Fruit fly (Drosophila melanogaster) whole organism, prepupa: ENCODE data around the gene Cdep.

Experiments used
- Blimp-1 ChIP-seq: fragments of 200-800 bp; sonication (Bioruptor generic); optimal IDR thresholded peaks from 3 replicates; lab custom pipeline; 2017; ENCODE audit warnings: missing biosample characterization, missing genetic modification characterization, mild to moderate bottlenecking, moderate library complexity, missing genetic modification reagents
- CG11294 ChIP-seq: fragments of 200-800 bp; sonication (Bioruptor generic); IDR thresholded peaks from 2 replicates; pipeline ENCODE4 v1.3.6; 2022; ENCODE audit warnings: missing biosample characterization, missing genetic modification characterization
- CG11762 ChIP-seq: fragments of 200-800 bp; sonication (Bioruptor generic); optimal IDR thresholded peaks from 3 replicates; lab custom pipeline; 2016; ENCODE audit warnings: missing biosample characterization, missing genetic modification characterization; ENCODE audit not compliant: insufficient read depth
- CG15336 ChIP-seq: fragments of 200-800 bp; sonication (Bioruptor generic); IDR thresholded peaks from 2 replicates; pipeline ENCODE4 v1.3.6; 2022; ENCODE audit warnings: missing biosample characterization, missing genetic modification characterization
- CG31627 ChIP-seq: fragments of 200-800 bp; sonication (Bioruptor generic); optimal IDR thresholded peaks from 3 replicates; lab custom pipeline; 2016; ENCODE audit warnings: missing biosample characterization, missing genetic modification characterization
- CG3919 ChIP-seq: fragments of 200-800 bp; sonication (Bioruptor generic); optimal IDR thresholded peaks from 3 replicates; lab custom pipeline; 2016; ENCODE audit warnings: missing biosample characterization, missing genetic modification characterization
- CG4318 ChIP-seq: fragments of 200-800 bp; sonication (Bioruptor generic); optimal IDR thresholded peaks from 3 replicates; lab custom pipeline; 2017; ENCODE audit warnings: missing biosample characterization, mild to moderate bottlenecking, missing genetic modification characterization
- CG6163 ChIP-seq: fragments of 200-800 bp; sonication (Bioruptor generic); IDR thresholded peaks from 3 replicates; pipeline ENCODE4 v1.3.6; 2022; ENCODE audit warnings: missing biosample characterization, missing genetic modification characterization
- CG6276 ChIP-seq: fragments of 200-800 bp; sonication (Bioruptor generic); optimal IDR thresholded peaks from 2 replicates; lab custom pipeline; 2017; ENCODE audit warnings: missing biosample characterization, mild to moderate bottlenecking, missing genetic modification characterization
- CG6792 ChIP-seq: fragments of 200-800 bp; sonication (Bioruptor generic); optimal IDR thresholded peaks from 3 replicates; lab custom pipeline; 2016; ENCODE audit warnings: missing biosample characterization, missing genetic modification characterization
- CG6854 ChIP-seq: fragments of 200-800 bp; sonication (Bioruptor generic); optimal IDR thresholded peaks from 2 replicates; lab custom pipeline; 2017; ENCODE audit warnings: missing biosample characterization, mild to moderate bottlenecking, missing genetic modification characterization
- CG7368 ChIP-seq: fragments of 200-800 bp; sonication (Bioruptor generic); optimal IDR thresholded peaks from 3 replicates; lab custom pipeline; 2016; ENCODE audit warnings: missing biosample characterization, missing genetic modification characterization
- CG8119 ChIP-seq: fragments of 200-800 bp; sonication (Bioruptor generic); IDR thresholded peaks from 3 replicates; pipeline ENCODE4 v1.3.6; 2022; ENCODE audit warnings: missing biosample characterization, missing genetic modification characterization
- CG8319 ChIP-seq: fragments of 200-800 bp; sonication (Bioruptor generic); optimal IDR thresholded peaks from 3 replicates; lab custom pipeline; 2016; ENCODE audit warnings: missing biosample characterization, missing genetic modification characterization
- CG8632 ChIP-seq: fragments of 200-800 bp; sonication (Bioruptor generic); optimal IDR thresholded peaks from 3 replicates; lab custom pipeline; 2016; ENCODE audit warnings: missing biosample characterization, missing genetic modification characterization
- CG9139 ChIP-seq: fragments of 200-800 bp; sonication (Bioruptor generic); optimal IDR thresholded peaks from 3 replicates; lab custom pipeline; 2017; ENCODE audit warnings: missing biosample characterization, mild to moderate bottlenecking, missing genetic modification characterization
- Eip78C ChIP-seq: fragments of 200-800 bp; sonication (Bioruptor generic); peaks from one replicate; lab custom pipeline; 2016; ENCODE audit warnings: missing biosample characterization, missing genetic modification characterization
- Ets21C ChIP-seq: fragments of 200-800 bp; sonication (Bioruptor generic); optimal IDR thresholded peaks from 3 replicates; lab custom pipeline; 2016; ENCODE audit warnings: missing biosample characterization, missing genetic modification characterization
- Ets96B ChIP-seq: fragments of 200-800 bp; optimal IDR thresholded peaks from 2 replicates; lab custom pipeline; 2019; ENCODE audit warnings: missing biosample characterization, mild to moderate bottlenecking, missing genetic modification characterization, moderate library complexity
- Hr39 ChIP-seq: fragments of 200-800 bp; sonication (Bioruptor generic); optimal IDR thresholded peaks from 2 replicates; lab custom pipeline; 2016; ENCODE audit warnings: missing biosample characterization, missing genetic modification characterization
- Hr4 ChIP-seq: fragments of 200-800 bp; sonication (Bioruptor generic); optimal IDR thresholded peaks from 3 replicates; lab custom pipeline; 2016; ENCODE audit warnings: missing biosample characterization, missing genetic modification characterization
- Lpt ChIP-seq: fragments of 200-800 bp; sonication (Bioruptor generic); optimal IDR thresholded peaks from 3 replicates; lab custom pipeline; 2016; ENCODE audit warnings: missing biosample characterization, missing genetic modification characterization
- Met ChIP-seq: fragments of 200-800 bp; sonication (Bioruptor generic); optimal IDR thresholded peaks from 3 replicates; lab custom pipeline; 2016; ENCODE audit warnings: missing biosample characterization, missing genetic modification characterization
- Smox ChIP-seq: fragments of 200-800 bp; sonication (Bioruptor generic); optimal IDR thresholded peaks from 3 replicates; lab custom pipeline; 2016; ENCODE audit warnings: missing biosample characterization, missing genetic modification characterization
- Sox14 ChIP-seq: fragments of 200-800 bp; sonication (Bioruptor generic); optimal IDR thresholded peaks from 3 replicates; lab custom pipeline; 2016; ENCODE audit warnings: missing biosample characterization, missing genetic modification characterization
- Sox15 ChIP-seq: fragments of 200-800 bp; sonication (Bioruptor generic); optimal IDR thresholded peaks from 3 replicates; lab custom pipeline; 2016; ENCODE audit warnings: missing biosample characterization, missing genetic modification characterization
- achi ChIP-seq: fragments of 200-800 bp; sonication (Bioruptor generic); optimal IDR thresholded peaks from 3 replicates; lab custom pipeline; 2016; ENCODE audit warnings: missing biosample characterization, missing genetic modification characterization
- acj6 ChIP-seq: fragments of 200-800 bp; sonication (Bioruptor generic); optimal IDR thresholded peaks from 3 replicates; lab custom pipeline; 2016; ENCODE audit warnings: missing biosample characterization, missing genetic modification characterization
- cyc ChIP-seq: fragments of 200-800 bp; sonication (Bioruptor generic); optimal IDR thresholded peaks from 3 replicates; lab custom pipeline; 2016; ENCODE audit warnings: missing biosample characterization, missing genetic modification characterization
- dac ChIP-seq: fragments of 200-800 bp; sonication (Bioruptor generic); optimal IDR thresholded peaks from 2 replicates; lab custom pipeline; 2017; ENCODE audit warnings: missing biosample characterization, mild to moderate bottlenecking, missing genetic modification characterization
- eg ChIP-seq: fragments of 200-800 bp; sonication (Bioruptor generic); IDR thresholded peaks from 3 replicates; pipeline ENCODE4 v1.3.6; 2022; ENCODE audit warnings: missing biosample characterization, missing genetic modification characterization
- fd59A ChIP-seq: fragments of 200-800 bp; sonication (Bioruptor generic); optimal IDR thresholded peaks from 2 replicates; lab custom pipeline; 2017; ENCODE audit warnings: missing biosample characterization, mild to moderate bottlenecking, missing genetic modification characterization, missing genetic modification reagents
- fkh ChIP-seq: fragments of 200-800 bp; sonication (Bioruptor generic); optimal IDR thresholded peaks from 3 replicates; lab custom pipeline; 2017; ENCODE audit warnings: missing biosample characterization, mild to moderate bottlenecking, missing genetic modification characterization, moderate library complexity
- lz ChIP-seq: fragments of 200-800 bp; sonication (Bioruptor generic); optimal IDR thresholded peaks from 3 replicates; lab custom pipeline; 2016; ENCODE audit warnings: missing biosample characterization, missing genetic modification characterization
- net ChIP-seq: fragments of 200-800 bp; sonication (Bioruptor generic); optimal IDR thresholded peaks from 3 replicates; lab custom pipeline; 2016; ENCODE audit warnings: missing biosample characterization, missing genetic modification characterization
- pdm3 ChIP-seq: fragments of 200-800 bp; sonication (Bioruptor generic); optimal IDR thresholded peaks from 3 replicates; lab custom pipeline; 2016; ENCODE audit warnings: missing biosample characterization, missing genetic modification characterization
- salr ChIP-seq, 2 experiments: fragments of 200-800 bp; sonication (Bioruptor generic); optimal IDR thresholded peaks; 3 replicates each; lab custom pipeline; 2016 to 2018; ENCODE audit warnings: missing biosample characterization in 2 of 2, missing genetic modification characterization in 2 of 2, mild to moderate bottlenecking in 1 of 2
- spab ChIP-seq: fragments of 200-800 bp; sonication (Bioruptor generic); optimal IDR thresholded peaks from 2 replicates; lab custom pipeline; 2017; ENCODE audit warnings: missing biosample characterization, mild to moderate bottlenecking, missing genetic modification characterization, missing genetic modification reagents
- ss ChIP-seq, 2 experiments: fragments of 200-800 bp; sonication (Bioruptor generic); optimal IDR thresholded peaks; 2 replicates in 1 of 2; 3 replicates in 1 of 2; lab custom pipeline; 2017 to 2018; ENCODE audit warnings: mild to moderate bottlenecking in 2 of 2, missing biosample characterization in 2 of 2, missing genetic modification characterization in 2 of 2, moderate library complexity in 1 of 2
- svp ChIP-seq: fragments of 200-800 bp; sonication (Bioruptor generic); peaks from one replicate; lab custom pipeline; 2016; ENCODE audit warnings: missing biosample characterization, missing genetic modification characterization
- topi ChIP-seq: fragments of 200-800 bp; sonication (Bioruptor generic); optimal IDR thresholded peaks from 3 replicates; lab custom pipeline; 2016; ENCODE audit warnings: missing biosample characterization, missing genetic modification characterization
- vri ChIP-seq: fragments of 200-800 bp; sonication (Bioruptor generic); optimal IDR thresholded peaks from 3 replicates; lab custom pipeline; 2016; ENCODE audit warnings: missing biosample characterization, mild to moderate bottlenecking, missing genetic modification characterization

The Cdep gene

dm6 chr3R:4914439-4914880, 4.1 kb downstream of the Cdep start (continued):
- peak; percentile 38 for TF ChIP-seq fkh (GFP tag; lab: Kevin White, UChicago)
- TF ChIP-seq CG6792 (GFP tag; lab: Kevin White, UChicago), result no peak
- TF ChIP-seq CG8319 (GFP tag; lab: Kevin White, UChicago), result no peak
- TF ChIP-seq eg (GFP tag; lab: Robert Waterston, UW), result no peak
- peak; percentile 31 for TF ChIP-seq net (GFP tag; lab: Kevin White, UChicago)
- TF ChIP-seq topi, result no peak
- peak; percentile 34 for TF ChIP-seq Lpt
- TF ChIP-seq CG7368 (GFP tag; lab: Kevin White, UChicago), result no peak
- peak; percentile 71 for TF ChIP-seq Sox14 (GFP tag; lab: Kevin White, UChicago)
- TF ChIP-seq CG31627 (GFP tag; lab: Kevin White, UChicago), result no peak
- no peak for TF ChIP-seq CG8632 (GFP tag; lab: Kevin White, UChicago)
- no peak for TF ChIP-seq CG11762 (GFP tag; lab: Kevin White, UChicago)
- TF ChIP-seq Ets21C (GFP tag; lab: Kevin White, UChicago), result no peak
- no peak for TF ChIP-seq dac (GFP tag; lab: Kevin White, UChicago)
- peak; percentile 48 for TF ChIP-seq CG9139 (GFP tag; lab: Kevin White, UChicago)
- TF ChIP-seq pdm3 (GFP tag; lab: Kevin White, UChicago), result no peak
- no peak for TF ChIP-seq CG11294

DNA sequence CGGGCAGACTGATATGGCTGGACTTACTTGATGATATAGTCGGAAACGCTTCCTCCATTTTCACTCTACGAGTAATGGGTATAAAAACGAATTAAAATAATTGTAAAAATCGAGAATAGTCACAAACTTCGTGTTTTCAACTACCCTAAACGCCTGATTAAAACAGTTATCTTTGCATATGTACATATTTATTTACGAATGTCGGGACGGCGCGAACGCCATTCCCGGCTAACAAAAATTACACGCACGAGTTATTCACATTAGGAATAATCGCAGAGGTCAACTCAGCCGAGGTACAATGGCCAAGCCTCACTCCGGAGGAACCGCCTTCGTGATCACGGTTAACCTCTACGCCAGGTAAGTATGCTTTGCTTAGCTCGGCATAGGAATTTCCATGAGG, 37.4 kb downstream of the Cdep start:
- TF ChIP-seq CG6854 (GFP tag; lab: Kevin White, UChicago) (no peak), CG8119 (GFP tag; lab: Robert Waterston, UW) (no peak), dac (GFP tag; lab: Kevin White, UChicago) (no peak), CG11762 (GFP tag; lab: Kevin White, UChicago) (no peak), CG6276 (GFP tag; lab: Kevin White, UChicago) (no peak), Hr39 (GFP tag; lab: Kevin White, UChicago) (no peak), lz (GFP tag; lab: Kevin White, UChicago) (no peak), Lpt (no peak), topi (no peak), Smox (GFP tag; lab: Kevin White, UChicago) (no peak), salr (GFP tag; optimal IDR thresholded peaks at IDR 0.05; lab: Kevin White, UChicago) (no peak), Met (GFP tag; lab: Kevin White, UChicago) (no peak)

DNA sequence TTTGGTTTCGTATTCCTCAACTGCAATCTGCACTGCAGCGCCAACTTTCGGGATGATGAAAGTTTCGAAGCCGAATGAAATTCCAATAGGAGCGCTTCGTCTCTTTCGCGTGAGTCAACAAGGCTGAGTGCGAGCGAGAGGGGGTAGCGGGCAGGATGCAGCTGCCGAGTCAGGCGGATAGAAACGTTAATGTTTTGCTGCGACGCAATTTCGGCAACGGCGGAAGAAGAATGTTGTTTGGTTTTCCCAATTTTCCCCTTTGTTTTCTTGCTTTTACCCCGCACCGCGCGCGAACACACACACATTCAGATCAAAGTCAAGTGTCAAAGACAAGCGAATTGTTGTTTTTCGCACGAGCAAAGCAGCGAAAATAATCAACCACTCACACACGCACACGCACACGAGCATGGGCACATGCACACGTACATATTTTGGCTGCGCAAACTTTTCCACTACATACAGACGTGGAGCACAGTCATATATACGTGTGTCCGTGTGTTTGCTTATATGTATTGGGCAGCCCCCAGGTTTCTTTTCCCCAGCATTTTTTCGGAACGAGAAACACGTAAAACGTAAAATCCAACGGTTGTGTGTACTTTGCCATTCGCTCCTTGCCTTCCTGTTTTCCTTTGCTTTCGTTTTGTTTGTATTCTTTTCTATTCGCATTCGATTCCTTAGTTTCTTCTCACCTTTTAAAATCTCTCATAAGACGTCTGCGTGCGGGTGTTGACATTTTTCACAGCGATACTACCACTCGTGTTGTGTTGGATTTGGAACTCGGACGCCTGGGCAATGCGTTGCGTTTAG, 41.6 kb downstream of the Cdep start:
- TF ChIP-seq CG9139 (GFP tag; lab: Kevin White, UChicago), result peak; percentile 3
- TF ChIP-seq Eip78C (GFP tag; lab: Kevin White, UChicago), result peak; percentile 55
- TF ChIP-seq Sox14 (GFP tag; lab: Kevin White, UChicago), result peak; percentile 45
- peak; percentile 99 for TF ChIP-seq svp
- peak; percentile 69 for TF ChIP-seq fkh (GFP tag; lab: Kevin White, UChicago)
- no peak for TF ChIP-seq Ets96B (tag; lab: Kevin White, UChicago)
- no peak for TF ChIP-seq dac (GFP tag; lab: Kevin White, UChicago)
- TF ChIP-seq ss (GFP tag; optimal IDR thresholded peaks at IDR 0.05; lab: Kevin White, UChicago), result peak; percentile 38 to 58
- TF ChIP-seq Blimp-1 (GFP tag; lab: Kevin White, UChicago), result peak; percentile 26
- TF ChIP-seq, all 60 proteins: peak for 7

DNA sequence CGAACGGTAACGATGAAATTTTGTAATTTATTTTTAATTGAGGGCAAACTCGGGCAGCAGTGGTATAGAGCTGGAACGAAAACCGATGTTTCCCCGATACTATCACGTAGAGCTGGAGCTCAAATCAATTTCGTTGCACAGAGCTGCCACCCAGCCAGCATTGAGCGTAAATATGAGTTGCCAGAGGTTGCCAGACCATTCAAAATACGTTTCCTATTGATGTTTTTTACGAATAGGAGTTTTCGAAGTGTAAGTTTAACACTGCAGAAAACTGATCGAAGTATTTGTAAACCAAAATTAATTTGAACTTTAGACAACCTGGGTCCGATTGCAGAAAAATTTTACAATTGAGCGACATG, 42.2 kb downstream of the Cdep start, which contains the start of gene Ubc6:
Gene Ubc6, minus strand, starts transcription at position 112 of the 359 bp plus-strand sequence.
- TF ChIP-seq CG8119 (GFP tag; lab: Robert Waterston, UW) (no peak), acj6 (peak; percentile 45), Lpt (no peak), CG7368 (GFP tag; lab: Kevin White, UChicago) (peak; percentile 42), CG15336 (GFP tag; lab: Robert Waterston, UW) (no peak), cyc (GFP tag; lab: Kevin White, UChicago) (peak; percentile 66), Ets21C (GFP tag; lab: Kevin White, UChicago) (peak; percentile 60), achi (peak; percentile 12), spab (no peak), CG4318 (no peak), CG11762 (GFP tag; lab: Kevin White, UChicago) (no peak), CG6163 (GFP tag; lab: Robert Waterston, UW) (no peak), fd59A (GFP tag; lab: Kevin White, UChicago) (no peak), fkh (GFP tag; lab: Kevin White, UChicago) (no peak), Hr4 (GFP tag; lab: Kevin White, UChicago) (peak; percentile 30), vri (peak; percentile 32), CG11294 (no peak), CG3919 (GFP tag; lab: Kevin White, UChicago) (peak; percentile 64), Sox14 (GFP tag; lab: Kevin White, UChicago) (peak; percentile 68), lz (GFP tag; lab: Kevin White, UChicago) (peak; percentile 67), Blimp-1 (GFP tag; lab: Kevin White, UChicago) (no peak), pdm3 (GFP tag; lab: Kevin White, UChicago) (peak; percentile 66), Sox15 (GFP tag; lab: Kevin White, UChicago) (peak; percentile 29), dac (GFP tag; lab: Kevin White, UChicago) (no peak)
